Worm (Caenorhabditis elegans) whole organism, late embryonic: ENCODE data around the gene T10B9.9.
"Not testable (repeated sequence)": the region's sequence is repeated elsewhere in the genome, so short reads cannot be mapped to it uniquely, and the experiment has no call there.

Experiments
- C38D4.7 ChIP-seq: fragments of 200-800 bp; sonication (Bioruptor generic); optimal IDR thresholded peaks from 2 replicates; lab custom pipeline; 2018; ENCODE audit warnings: mild to moderate bottlenecking, missing genetic modification characterization, moderate library complexity, missing compliant biosample characterization
- K02D7.2 ChIP-seq: sonication (generic microtip); optimal IDR thresholded peaks from 2 replicates; lab custom pipeline; 2017; ENCODE audit warnings: mild to moderate bottlenecking, missing genetic modification characterization, missing compliant biosample characterization
- T23F11.4 ChIP-seq: fragments of 200-800 bp; sonication (Bioruptor generic); optimal IDR thresholded peaks from 2 replicates; lab custom pipeline; 2018; ENCODE audit warnings: mild to moderate bottlenecking, missing genetic modification characterization, missing compliant biosample characterization
- ahr-1 ChIP-seq: sonication (generic microtip); optimal IDR thresholded peaks from 2 replicates; lab custom pipeline; 2016; ENCODE audit warnings: missing genetic modification characterization, missing compliant biosample characterization
- ceh-14 ChIP-seq: sonication (generic microtip); optimal IDR thresholded peaks from 2 replicates; lab custom pipeline; 2016; ENCODE audit warnings: missing genotype, missing genetic modification characterization, missing compliant biosample characterization
- ceh-18 ChIP-seq: sonication (generic microtip); optimal IDR thresholded peaks from 2 replicates; lab custom pipeline; 2016; ENCODE audit warnings: missing genetic modification characterization, missing compliant biosample characterization
- ceh-2 ChIP-seq: sonication (generic microtip); optimal IDR thresholded peaks from 2 replicates; lab custom pipeline; 2016; ENCODE audit warnings: missing genotype, missing genetic modification characterization, missing compliant biosample characterization
- ceh-31 ChIP-seq: sonication (generic microtip); optimal IDR thresholded peaks from 2 replicates; lab custom pipeline; 2016; ENCODE audit warnings: missing genetic modification characterization, missing compliant biosample characterization
- ceh-6 ChIP-seq: fragments of 200-800 bp; sonication (Bioruptor generic); optimal IDR thresholded peaks from 2 replicates; lab custom pipeline; 2018; ENCODE audit warnings: mild to moderate bottlenecking, missing genetic modification characterization, missing compliant biosample characterization
- ceh-9 ChIP-seq: sonication (generic microtip); optimal IDR thresholded peaks from 2 replicates; lab custom pipeline; 2016; ENCODE audit warnings: mild to moderate bottlenecking, missing genetic modification characterization, inconsistent platforms, missing compliant biosample characterization
- elt-2 ChIP-seq: sonication (generic microtip); optimal IDR thresholded peaks from 2 replicates; lab custom pipeline; 2016; ENCODE audit warnings: missing genetic modification reagents, missing genetic modification characterization, missing compliant biosample characterization
- elt-4 ChIP-seq: sonication (generic microtip); optimal IDR thresholded peaks from 2 replicates; lab custom pipeline; 2016; ENCODE audit warnings: missing genetic modification characterization, missing compliant biosample characterization
- eyg-1 ChIP-seq: sonication (generic microtip); optimal IDR thresholded peaks from 2 replicates; lab custom pipeline; 2016; ENCODE audit warnings: missing genotype, missing genetic modification characterization, missing compliant biosample characterization
- fax-1 ChIP-seq: sonication (generic microtip); optimal IDR thresholded peaks from 2 replicates; lab custom pipeline; 2016; ENCODE audit warnings: missing genotype, missing genetic modification characterization, missing compliant biosample characterization
- hlh-15 ChIP-seq: sonication (generic microtip); optimal IDR thresholded peaks from 2 replicates; lab custom pipeline; 2016; ENCODE audit warnings: missing genetic modification characterization, missing compliant biosample characterization
- lin-11 ChIP-seq: fragments of 200-800 bp; sonication (Bioruptor generic); optimal IDR thresholded peaks from 2 replicates; lab custom pipeline; 2018; ENCODE audit warnings: mild to moderate bottlenecking, missing genetic modification characterization, missing compliant biosample characterization
- madf-2 ChIP-seq: sonication (generic microtip); optimal IDR thresholded peaks from 2 replicates; lab custom pipeline; 2017; ENCODE audit warnings: missing genetic modification characterization, missing compliant biosample characterization
- npax-4 ChIP-seq: sonication (generic microtip); optimal IDR thresholded peaks from 2 replicates; lab custom pipeline; 2016; ENCODE audit warnings: missing genetic modification characterization, missing compliant biosample characterization
- odd-2 ChIP-seq: sonication (generic microtip); optimal IDR thresholded peaks from 2 replicates; lab custom pipeline; 2017; ENCODE audit warnings: antibody characterized with exemption, mild to moderate bottlenecking, missing genetic modification characterization, missing compliant biosample characterization
- pag-3 ChIP-seq: sonication (generic microtip); optimal IDR thresholded peaks from 2 replicates; lab custom pipeline; 2016; ENCODE audit warnings: missing compliant biosample characterization, missing genetic modification characterization, borderline replicate concordance
- pat-9 ChIP-seq: fragments of 200-800 bp; sonication (Bioruptor generic); optimal IDR thresholded peaks from 2 replicates; lab custom pipeline; 2018; ENCODE audit warnings: mild to moderate bottlenecking, missing genetic modification characterization, moderate library complexity, missing compliant biosample characterization
- pax-1 ChIP-seq: fragments of 150-350 bp; optimal IDR thresholded peaks from 2 replicates; lab custom pipeline; 2014; ENCODE audit warnings: missing biosample characterization, missing genetic modification characterization
- pha-2 ChIP-seq: sonication (generic microtip); optimal IDR thresholded peaks from 2 replicates; lab custom pipeline; 2017; ENCODE audit warnings: mild to moderate bottlenecking, missing genetic modification characterization, missing compliant biosample characterization
- pha-4 ChIP-seq: fragments of 150-350 bp; optimal IDR thresholded peaks from 2 replicates; lab custom pipeline; 2018; ENCODE audit warnings: missing biosample characterization, missing genetic modification reagents, missing genetic modification characterization
- pros-1 ChIP-seq: fragments of 150-350 bp; optimal IDR thresholded peaks from 2 replicates; lab custom pipeline; 2014; ENCODE audit warnings: missing biosample characterization, missing genetic modification reagents, missing genetic modification characterization
- rnt-1 ChIP-seq: sonication (generic microtip); optimal IDR thresholded peaks from 2 replicates; lab custom pipeline; 2016; ENCODE audit warnings: missing genetic modification characterization, missing compliant biosample characterization
- sox-2 ChIP-seq: fragments of 200-800 bp; sonication (Bioruptor generic); IDR thresholded peaks from 2 replicates; pipeline ENCODE4 v1.3.6; 2022; ENCODE audit warnings: missing genetic modification reagents, missing genetic modification characterization, missing compliant biosample characterization
- tbx-2 ChIP-seq: sonication (generic microtip); optimal IDR thresholded peaks from 2 replicates; lab custom pipeline; 2016; ENCODE audit warnings: missing genetic modification characterization, missing compliant biosample characterization
- ttx-3 ChIP-seq: sonication (generic microtip); optimal IDR thresholded peaks from 2 replicates; lab custom pipeline; 2016; ENCODE audit warnings: missing genetic modification reagents, missing genetic modification characterization, missing compliant biosample characterization
- unc-42 ChIP-seq: sonication (generic microtip); optimal IDR thresholded peaks from 2 replicates; lab custom pipeline; 2016; ENCODE audit warnings: missing genotype, missing genetic modification characterization, missing compliant biosample characterization
- unc-86 ChIP-seq: sonication (generic microtip); optimal IDR thresholded peaks from 2 replicates; lab custom pipeline; 2016; ENCODE audit warnings: missing genetic modification characterization, missing compliant biosample characterization
- ztf-16 ChIP-seq: sonication (generic microtip); optimal IDR thresholded peaks from 2 replicates; lab custom pipeline; 2017; ENCODE audit warnings: missing genetic modification characterization, missing compliant biosample characterization

T10B9.9 gene

DNA sequence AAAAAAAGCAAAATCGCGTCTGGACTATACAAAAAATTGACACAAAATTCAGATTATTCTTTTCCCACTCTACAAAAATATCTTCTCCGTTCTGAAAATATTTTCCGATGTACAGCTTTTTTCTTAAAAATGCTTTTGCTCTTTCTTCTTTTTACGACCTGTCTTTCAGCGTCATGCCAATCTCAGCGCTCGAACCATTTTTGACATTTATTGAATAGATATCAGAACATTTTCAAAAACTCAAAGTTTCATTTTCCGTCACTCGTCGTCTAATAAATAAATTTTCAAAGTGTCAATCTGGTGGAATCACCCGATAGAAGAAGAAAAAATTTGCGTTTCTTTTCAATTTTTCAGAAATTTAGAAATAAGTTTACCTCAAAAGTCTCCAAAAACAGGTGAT lies 34.3 kb downstream of the T10B9.9 start:
- TF ChIP-seq pat-9: no peak
- no peak for TF ChIP-seq elt-4 (tag; lab: Kevin White, UChicago)
- TF ChIP-seq ceh-6 (GFP tag; lab: Kevin White, UChicago): no peak
- no peak for TF ChIP-seq ceh-31 (tag; lab: Kevin White, UChicago)
- no peak for TF ChIP-seq ztf-16

DNA sequence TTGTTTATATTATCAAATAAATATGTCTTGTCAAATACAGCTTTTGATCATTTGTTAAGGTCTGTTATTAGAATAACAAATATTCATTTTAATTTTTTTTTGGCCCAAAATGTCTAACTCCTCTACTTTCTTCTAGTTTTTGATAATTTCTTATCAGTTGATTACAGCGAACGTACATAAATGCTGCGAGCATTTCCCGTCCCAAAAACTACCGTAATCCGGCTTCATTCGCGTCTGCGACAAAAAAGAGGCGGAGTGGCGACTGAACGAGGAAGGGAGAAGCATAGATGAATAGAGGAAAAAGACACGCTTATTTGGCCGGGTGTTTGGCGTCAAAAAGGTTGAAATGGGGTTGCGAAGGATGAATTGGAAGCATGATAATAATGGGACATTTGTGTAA lies 35.1 kb downstream of the T10B9.9 start:
- TF ChIP-seq elt-2 (tag; lab: Kevin White, UChicago) (peak; percentile 22), madf-2 (tag; lab: Kevin White, UChicago) (peak; percentile 28), pros-1 (no peak), ceh-9 (no peak)

DNA sequence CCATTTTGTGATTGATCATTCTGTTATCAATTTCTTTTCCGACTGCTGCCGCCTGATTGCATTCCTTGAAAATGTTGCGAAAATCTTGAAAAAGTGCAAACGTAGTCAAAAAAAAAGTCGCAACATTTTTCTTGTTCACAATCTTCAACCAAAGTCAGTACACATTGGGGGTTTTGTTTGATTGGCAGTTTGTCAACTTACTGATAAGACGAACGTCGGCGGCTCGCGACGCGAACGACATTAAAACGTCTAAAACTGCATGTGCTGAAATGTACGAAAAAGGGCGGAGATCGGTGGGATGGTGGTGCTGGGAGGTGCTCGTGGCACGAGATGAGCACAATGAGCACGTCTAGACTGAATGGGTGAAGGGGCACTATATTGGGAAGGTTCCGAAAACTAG lies 36.9 kb downstream of the T10B9.9 start:
- TF ChIP-seq ceh-18 (no peak), hlh-15 (tag; lab: Kevin White, UChicago) (no peak), ceh-2 (tag; lab: Kevin White, UChicago) (no peak), ahr-1 (tag; lab: Kevin White, UChicago) (no peak), madf-2 (tag; lab: Kevin White, UChicago) (no peak), ceh-14 (tag; lab: Kevin White, UChicago) (no peak), T23F11.4 (GFP tag; lab: Kevin White, UChicago) (no peak), ttx-3 (tag; lab: Kevin White, UChicago) (no peak), ceh-9 (no peak), ztf-16 (no peak), K02D7.2 (tag; lab: Kevin White, UChicago) (no peak), npax-4 (tag; lab: Kevin White, UChicago) (no peak), lin-11 (no peak), fax-1 (tag; lab: Kevin White, UChicago) (no peak), C38D4.7 (GFP tag; lab: Kevin White, UChicago) (no peak), rnt-1 (tag; lab: Kevin White, UChicago) (no peak), unc-86 (tag; lab: Kevin White, UChicago) (no peak), pha-4 (tag; lab: Kevin White, UChicago) (no peak), pax-1 (tag; lab: Kevin White, UChicago) (no peak)

DNA sequence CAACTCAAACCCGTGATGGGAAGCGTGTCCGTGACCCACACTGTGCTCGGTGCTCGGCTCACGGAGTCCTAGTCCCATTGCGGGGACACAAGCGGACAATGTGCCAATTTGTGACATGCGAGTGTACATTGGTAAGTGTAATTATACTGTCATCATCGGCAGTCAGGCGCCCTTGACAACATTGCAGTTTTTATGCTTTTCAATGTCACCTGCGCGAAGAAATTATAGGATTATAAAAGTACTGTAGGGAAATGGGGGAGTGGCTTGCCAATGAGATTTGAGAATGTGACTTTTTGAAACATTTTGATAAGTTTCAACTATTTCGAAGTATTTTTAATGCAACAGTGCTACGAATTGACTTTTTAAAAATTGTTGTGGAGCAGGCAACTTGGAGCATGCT lies 39.9 kb downstream of the T10B9.9 start:
- TF ChIP-seq ztf-16: no peak
- no peak for TF ChIP-seq pag-3 (tag; lab: Kevin White, UChicago)
- no peak for TF ChIP-seq unc-42 (tag; lab: Kevin White, UChicago)
- no peak for TF ChIP-seq sox-2 (GFP tag; lab: Robert Waterston, UW)
- no peak for TF ChIP-seq hlh-15 (tag; lab: Kevin White, UChicago)
- TF ChIP-seq eyg-1: no peak
- TF ChIP-seq, all 69 proteins: peak for 0

DNA sequence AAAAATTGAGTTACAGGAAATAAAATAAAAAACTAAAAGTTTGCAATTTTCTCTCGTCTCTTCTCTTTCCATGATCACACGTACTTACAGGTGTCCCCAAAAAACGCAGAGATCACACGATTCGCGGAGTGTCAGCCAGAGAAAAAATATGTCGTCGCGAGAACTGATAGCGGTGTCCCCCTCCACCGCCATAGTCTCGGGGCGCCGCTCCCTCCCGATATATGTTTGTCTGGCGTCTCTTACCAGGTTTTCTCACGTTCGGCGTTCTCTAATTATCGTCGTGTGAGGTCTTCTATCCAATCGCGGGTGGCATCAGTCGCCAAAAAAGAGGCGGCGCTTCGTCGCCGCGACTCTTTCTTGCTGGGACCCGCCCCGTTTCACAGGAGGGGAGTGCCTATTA lies 43.9 kb downstream of the T10B9.9 start, which contains the start of gene mab-3:
mab-3 (plus strand) TSS at position 328 of the 400 bp plus-strand sequence.
- TF ChIP-seq odd-2 (tag; lab: Kevin White, UChicago); K02D7.2 (tag; lab: Kevin White, UChicago); tbx-2: not testable (repeated sequence)

DNA sequence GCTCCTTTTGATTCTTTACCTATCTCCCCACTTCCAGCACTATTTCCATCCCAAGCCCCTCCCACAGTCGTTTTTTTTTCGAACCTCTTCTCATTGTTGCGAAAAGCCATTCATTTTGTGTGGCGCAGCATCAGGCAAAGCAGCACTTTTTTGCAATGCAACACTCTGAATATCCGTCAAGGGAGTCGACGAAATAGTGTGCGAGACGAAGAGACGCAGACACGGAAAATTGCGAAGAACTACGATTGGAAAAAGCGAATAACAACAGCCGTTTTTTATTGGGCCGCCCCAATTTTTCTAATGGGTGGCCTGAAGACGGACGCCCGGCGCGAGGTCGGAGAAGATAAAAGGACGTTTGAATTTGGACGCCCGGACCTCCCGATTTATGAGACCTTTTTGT lies 45.8 kb downstream of the T10B9.9 start:
- TF ChIP-seq pha-4 (tag; lab: Kevin White, UChicago) (no peak), pha-2 (tag; lab: Kevin White, UChicago) (no peak), ceh-18 (no peak)
